Worm (Caenorhabditis elegans): ENCODE results near the gene gop-2.

The gop-2 gene

ce11 chrIII:5225321-5225720, 33.5 kb upstream of the gop-2 start, which contains the start of gene nex-1:
Gene nex-1 (plus strand): TSS chrIII:5225621.
- no peak for TF ChIP-seq sma-3 (GFP tag; optimal IDR thresholded peaks at IDR 0.05)
- no peak for TF ChIP-seq nhr-237 (tag; optimal IDR thresholded peaks at IDR 0.05)
- TF ChIP-seq nhr-21 (tag; optimal IDR thresholded peaks at IDR 0.05), result no peak
- TF ChIP-seq dmd-4 (tag; optimal IDR thresholded peaks at IDR 0.05), result no peak
- TF ChIP-seq egl-27 (tag; optimal IDR thresholded peaks at IDR 0.05), result no peak
- TF ChIP-seq snpc-4 (tag; optimal IDR thresholded peaks at IDR 0.05), result no peak
- no peak for TF ChIP-seq alr-1 (tag; optimal IDR thresholded peaks at IDR 0.05)
- no peak for TF ChIP-seq nhr-10 (tag; optimal IDR thresholded peaks at IDR 0.05)

DNA sequence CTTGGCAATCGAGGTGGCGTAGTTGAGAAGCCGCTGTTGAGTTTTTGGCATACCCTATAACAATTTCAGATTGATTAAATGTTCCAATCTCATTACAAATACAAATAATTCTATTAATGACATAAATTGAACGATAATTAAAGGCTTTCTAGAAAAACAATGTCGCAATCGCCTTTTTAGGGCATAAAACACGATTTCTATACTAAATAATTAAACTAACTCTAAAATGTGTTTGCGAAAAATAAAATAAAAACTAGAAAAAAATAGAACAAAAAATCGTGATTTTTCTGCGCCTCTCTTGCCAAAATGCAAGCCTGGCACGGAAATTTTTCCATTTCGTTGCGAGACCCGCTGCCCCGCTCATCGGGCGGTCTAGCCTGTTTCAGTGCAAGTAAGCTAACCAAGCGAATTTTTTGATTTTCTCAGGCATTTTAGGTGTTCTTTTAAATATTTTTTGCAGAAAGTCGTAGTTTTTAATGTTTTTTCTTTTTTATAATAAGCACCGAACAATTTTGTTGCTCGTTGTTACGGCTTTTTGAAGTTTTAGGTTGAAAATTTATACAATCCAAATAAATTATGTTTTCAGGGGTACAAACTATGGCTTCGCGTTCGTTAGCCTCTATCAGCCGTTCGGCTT, 30.9 kb upstream of the gop-2 start, which contains the start of the genes C34E10.12, C34E10.10 and atp-2:
Gene C34E10.12, minus strand, starts transcription at position 51 of the 637 bp plus-strand sequence.
Gene C34E10.10, minus strand, starts transcription at position 54 of the 637 bp plus-strand sequence.
Gene atp-2, plus strand, starts transcription at position 587 of the 637 bp plus-strand sequence.
- peak; percentile 49 for TF ChIP-seq skn-1 (tag; optimal IDR thresholded peaks at IDR 0.05)
- no peak for TF ChIP-seq ztf-11 (tag; optimal IDR thresholded peaks at IDR 0.05)
- TF ChIP-seq nhr-77 (tag; optimal IDR thresholded peaks at IDR 0.05), result no peak
- peak; percentile 98 for TF ChIP-seq unc-55 (GFP tag; optimal IDR thresholded peaks at IDR 0.05)
- peak; percentile 92 for TF ChIP-seq lin-13 (GFP tag; optimal IDR thresholded peaks at IDR 0.05)
- TF ChIP-seq crh-2 (tag; optimal IDR thresholded peaks at IDR 0.05), result peak; percentile 93
- TF ChIP-seq nhr-6 (tag; optimal IDR thresholded peaks at IDR 0.05), result peak; percentile 60
- TF ChIP-seq aly-2 (tag; optimal IDR thresholded peaks at IDR 0.05), result no peak
- TF ChIP-seq nhr-25 (tag; optimal IDR thresholded peaks at IDR 0.05), result peak; percentile 91
- TF ChIP-seq nhr-11 (tag; optimal IDR thresholded peaks at IDR 0.05), result no peak
- peak; percentile 86 for TF ChIP-seq nhr-129 (tag; optimal IDR thresholded peaks at IDR 0.05)
- peak in 1 of 2 experiments; percentile 56 for TF ChIP-seq mdl-1 (tag; optimal IDR thresholded peaks at IDR 0.05)
- TF ChIP-seq ceh-16 (tag; optimal IDR thresholded peaks at IDR 0.05), result peak; percentile 50
- TF ChIP-seq elt-1 (tag; optimal IDR thresholded peaks at IDR 0.05), result no peak
- TF ChIP-seq zag-1 (tag; optimal IDR thresholded peaks at IDR 0.05), result peak; percentile 68
- peak; percentile 74 for TF ChIP-seq ama-1 (optimal IDR thresholded peaks at IDR 0.05)
- no peak for TF ChIP-seq elt-3 (tag; optimal IDR thresholded peaks at IDR 0.05)
- TF ChIP-seq snpc-4 (tag; optimal IDR thresholded peaks at IDR 0.05), result peak; percentile 60
- peak; percentile 74 for TF ChIP-seq F13H6.1 (tag; optimal IDR thresholded peaks at IDR 0.05)
- TF ChIP-seq lin-39 (tag; optimal IDR thresholded peaks at IDR 0.05), result no peak
- peak; percentile 86 for TF ChIP-seq gmeb-1 (tag; optimal IDR thresholded peaks at IDR 0.05)
- no peak for TF ChIP-seq alr-1 (tag; optimal IDR thresholded peaks at IDR 0.05)
- TF ChIP-seq lin-11 (tag; optimal IDR thresholded peaks at IDR 0.05), result peak; percentile 96
- no peak for TF ChIP-seq nhr-12 (tag; optimal IDR thresholded peaks at IDR 0.05)
- peak; percentile 59 for TF ChIP-seq sma-9 (GFP tag; optimal IDR thresholded peaks at IDR 0.05)
- no peak for TF ChIP-seq sma-9 (tag; optimal IDR thresholded peaks at IDR 0.05)
- TF ChIP-seq egl-27 (tag; optimal IDR thresholded peaks at IDR 0.05), result no peak
- TF ChIP-seq mbf-1 (tag; optimal IDR thresholded peaks at IDR 0.05), result no peak
- TF ChIP-seq unc-39 (tag; optimal IDR thresholded peaks at IDR 0.05), result no peak
- no peak for TF ChIP-seq Y55F3AM.14 (GFP tag; optimal IDR thresholded peaks at IDR 0.05)
- TF ChIP-seq unc-62 (GFP tag; optimal IDR thresholded peaks at IDR 0.05), result no peak
- peak; percentile 91 for TF ChIP-seq C34F6.9 (tag; optimal IDR thresholded peaks at IDR 0.05)
- no peak for TF ChIP-seq peb-1 (tag; optimal IDR thresholded peaks at IDR 0.05)
- no peak for TF ChIP-seq dmd-4 (tag; optimal IDR thresholded peaks at IDR 0.05)
- TF ChIP-seq fos-1 (tag; optimal IDR thresholded peaks at IDR 0.05), result peak; percentile 84
- peak; percentile 74 for TF ChIP-seq ztf-4 (tag; optimal IDR thresholded peaks at IDR 0.05)
- peak; percentile 35 for TF ChIP-seq ceh-82 (tag; optimal IDR thresholded peaks at IDR 0.05)
- peak; percentile 50 for TF ChIP-seq mab-5 (tag; optimal IDR thresholded peaks at IDR 0.05)
- peak; percentile 68 for TF ChIP-seq sem-4 (tag; optimal IDR thresholded peaks at IDR 0.05)
- TF ChIP-seq ZK546.5 (tag; optimal IDR thresholded peaks at IDR 0.05), result peak; percentile 3
- peak; percentile 62 for TF ChIP-seq nhr-21 (tag; optimal IDR thresholded peaks at IDR 0.05)
- TF ChIP-seq nhr-23 (tag; optimal IDR thresholded peaks at IDR 0.05), result no peak
- peak; percentile 89 for TF ChIP-seq sma-3 (GFP tag; optimal IDR thresholded peaks at IDR 0.05)
- TF ChIP-seq lsy-2 (tag; optimal IDR thresholded peaks at IDR 0.05), result peak; percentile 65 to 93
- no peak for TF ChIP-seq nhr-237 (tag; optimal IDR thresholded peaks at IDR 0.05)
- no peak for TF ChIP-seq ztf-1 (GFP tag; conservative IDR thresholded peaks at IDR 0.05)
- TF ChIP-seq R02D3.7 (tag; optimal IDR thresholded peaks at IDR 0.05), result no peak
- no peak for TF ChIP-seq nhr-10 (tag; optimal IDR thresholded peaks at IDR 0.05)
- peak; percentile 36 for TF ChIP-seq blmp-1 (tag; optimal IDR thresholded peaks at IDR 0.05; ENCODE audit: insufficient read depth)

All from whole organism, L2 larva.